Fruit fly (Drosophila melanogaster): ENCODE measurements around the gene Pak.

The Pak gene

DNA sequence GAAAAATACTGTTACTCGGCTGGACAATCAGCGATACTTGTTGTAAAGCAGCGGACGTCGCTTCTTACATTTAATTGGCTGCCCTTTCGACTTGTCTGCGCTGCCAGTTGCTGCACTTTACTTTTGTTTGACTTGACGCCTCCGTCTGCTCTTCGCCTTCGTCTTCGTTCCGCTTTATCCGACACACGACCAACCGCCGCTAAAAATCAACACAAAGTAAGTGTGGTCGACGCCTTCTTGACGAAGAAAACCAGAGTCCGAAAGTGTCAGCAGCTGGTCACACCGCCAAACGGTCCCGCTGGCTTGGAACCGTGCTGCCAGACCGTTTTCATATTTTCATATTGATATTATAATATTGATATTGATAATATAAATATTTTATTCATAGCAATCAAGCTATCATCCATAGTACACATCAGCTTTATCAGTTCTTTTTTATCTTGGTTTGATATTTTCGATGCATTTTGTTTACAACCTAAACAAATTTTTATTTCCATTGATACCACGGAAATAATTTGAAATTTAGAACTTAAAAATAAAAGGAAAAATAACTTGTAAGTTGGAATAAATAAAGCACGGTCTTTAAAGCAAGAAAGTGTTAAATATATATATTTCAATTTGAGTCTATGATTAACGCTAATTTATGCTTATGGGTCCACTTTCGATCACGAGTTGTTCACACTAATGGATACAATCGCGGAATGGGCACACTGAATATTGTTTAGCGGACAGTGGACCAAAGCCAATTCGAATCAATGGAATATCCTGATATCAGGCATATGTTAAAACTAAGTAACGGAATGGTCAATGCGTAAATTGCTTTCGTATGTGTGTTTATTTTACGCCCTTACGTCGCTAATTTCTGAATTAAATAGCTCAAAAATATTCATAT lies 55.2 kb downstream of the Pak start, which contains the start of gene Dmtn:
Gene Dmtn (minus strand): TSS at position 222 of the 892 bp plus-strand sequence.
- TF ChIP-seq ttk (optimal IDR thresholded peaks at IDR 0.05) (no peak), Myc (optimal IDR thresholded peaks at IDR 0.05) (no peak), psq (optimal IDR thresholded peaks at IDR 0.05) (peak; percentile 86)

DNA sequence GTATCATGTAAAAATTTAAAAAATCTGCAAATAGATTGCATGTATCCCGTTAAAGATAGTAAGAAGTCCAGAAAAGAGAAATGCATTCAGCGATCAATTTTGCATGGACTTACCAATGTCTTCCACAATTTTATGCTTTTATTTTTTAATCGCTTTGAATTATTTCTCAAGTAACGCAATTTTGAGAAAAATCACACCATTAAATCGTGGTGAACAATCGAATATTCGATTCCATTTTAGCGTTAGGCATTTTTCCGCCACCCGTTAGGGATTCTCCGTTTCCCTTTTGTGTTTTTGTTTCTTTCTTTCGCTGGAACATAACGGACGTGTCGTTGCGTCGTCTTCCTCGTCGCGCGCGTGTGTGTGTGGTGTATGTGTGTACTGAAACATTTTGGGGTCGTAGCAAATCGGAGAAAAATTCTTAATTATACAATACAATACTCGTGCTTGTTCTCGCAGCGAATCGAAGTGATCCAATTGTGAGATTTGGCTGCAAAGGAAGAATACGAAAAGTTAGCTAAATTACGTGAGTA lies 55.9 kb downstream of the Pak start, which contains the start of gene gpp:
Gene gpp (plus strand): TSS at position 290 of the 533 bp plus-strand sequence.
- TF ChIP-seq psq (optimal IDR thresholded peaks at IDR 0.05) (peak; percentile 92), Myc (optimal IDR thresholded peaks at IDR 0.05) (no peak)

DNA sequence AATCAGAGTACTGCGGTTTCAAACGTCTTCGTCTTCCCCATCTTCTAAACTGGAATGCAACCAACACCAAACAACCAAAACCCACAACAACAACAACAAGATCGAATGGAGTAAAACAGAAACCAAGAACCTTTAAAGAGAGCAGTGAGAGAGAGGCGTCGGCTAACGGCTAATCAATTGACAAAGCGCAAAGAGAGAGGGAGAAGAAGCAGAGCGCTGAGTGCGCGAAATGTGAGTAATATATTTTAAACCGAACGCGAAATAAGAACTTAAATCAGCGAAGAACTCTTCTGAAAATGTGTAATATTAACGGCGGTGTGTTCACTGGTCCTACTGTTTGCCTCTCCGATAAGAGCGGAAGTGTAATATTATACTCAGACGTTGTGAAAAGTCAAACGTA lies 56.8 kb downstream of the Pak start:
- TF ChIP-seq Myc (optimal IDR thresholded peaks at IDR 0.05) (no peak), insv (optimal IDR thresholded peaks at IDR 0.05) (no peak), Sin3A (optimal IDR thresholded peaks at IDR 0.05) (no peak), h (optimal IDR thresholded peaks at IDR 0.05) (no peak), psq (optimal IDR thresholded peaks at IDR 0.05) (no peak), ttk (optimal IDR thresholded peaks at IDR 0.05) (no peak)

dm6 chr3R:6408467-6408866 lies 57.8 kb downstream of the Pak start:
- TF ChIP-seq Sin3A (optimal IDR thresholded peaks at IDR 0.05) (no peak), h (optimal IDR thresholded peaks at IDR 0.05) (no peak), psq (optimal IDR thresholded peaks at IDR 0.05) (no peak), ttk (optimal IDR thresholded peaks at IDR 0.05) (no peak), insv (optimal IDR thresholded peaks at IDR 0.05) (no peak), Myc (optimal IDR thresholded peaks at IDR 0.05) (no peak)

DNA sequence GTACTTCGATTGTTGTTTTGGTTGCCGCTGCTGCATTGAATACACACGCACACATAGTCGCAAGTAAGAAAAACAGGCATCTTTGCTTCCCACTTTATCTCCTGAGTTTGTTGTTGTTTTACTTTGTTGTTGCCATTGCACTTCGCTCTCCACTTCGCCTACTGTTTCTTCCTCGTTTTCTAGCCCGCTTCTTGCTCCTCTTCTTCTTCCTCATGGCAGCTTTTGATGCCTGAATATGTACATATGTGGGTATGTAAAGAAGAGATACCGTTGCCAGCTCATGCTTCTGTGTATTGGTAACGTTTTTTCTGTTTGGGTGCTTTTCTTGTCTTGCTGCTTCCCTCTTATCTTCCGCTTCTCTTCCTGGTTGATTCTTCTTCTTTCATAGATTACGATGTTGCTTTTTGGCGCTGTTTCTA lies 58.5 kb downstream of the Pak start:
- TF ChIP-seq Myc (optimal IDR thresholded peaks at IDR 0.05) (no peak), insv (optimal IDR thresholded peaks at IDR 0.05) (no peak), Sin3A (optimal IDR thresholded peaks at IDR 0.05) (no peak), h (optimal IDR thresholded peaks at IDR 0.05) (no peak), psq (optimal IDR thresholded peaks at IDR 0.05) (no peak)

- TF ChIP-seq Myc (optimal IDR thresholded peaks at IDR 0.05) (no peak), Sin3A (optimal IDR thresholded peaks at IDR 0.05) (no peak), insv (optimal IDR thresholded peaks at IDR 0.05) (no peak), ttk (optimal IDR thresholded peaks at IDR 0.05) (no peak), psq (optimal IDR thresholded peaks at IDR 0.05) (no peak), h (optimal IDR thresholded peaks at IDR 0.05) (no peak)
Measured at dm6 chr3R:6410412-6411225, 59.9 kb downstream of the Pak start.

All from Kc167 (cell line).